Worm (Caenorhabditis elegans) whole organism, late embryonic: ENCODE measurements around the gene his-2.

ENCODE experiments used
- C08G9.2 ChIP-seq: sonication (generic microtip); optimal IDR thresholded peaks from 2 replicates; lab custom pipeline; 2016; ENCODE audit warnings: mild to moderate bottlenecking, missing genetic modification characterization, moderate library complexity, missing compliant biosample characterization
- K02D7.2 ChIP-seq: sonication (generic microtip); optimal IDR thresholded peaks from 2 replicates; lab custom pipeline; 2017; ENCODE audit warnings: mild to moderate bottlenecking, missing genetic modification characterization, missing compliant biosample characterization
- K09A11.1 ChIP-seq: sonication (generic microtip); optimal IDR thresholded peaks from 2 replicates; lab custom pipeline; 2017; ENCODE audit warnings: antibody characterized with exemption, mild to moderate bottlenecking, missing genetic modification characterization, missing compliant biosample characterization; ENCODE audit not compliant: insufficient read depth
- Y22D7AL.16 ChIP-seq: sonication (generic microtip); optimal IDR thresholded peaks from 2 replicates; lab custom pipeline; 2016; ENCODE audit warnings: missing genetic modification characterization, missing compliant biosample characterization
- ahr-1 ChIP-seq: sonication (generic microtip); optimal IDR thresholded peaks from 2 replicates; lab custom pipeline; 2016; ENCODE audit warnings: missing genetic modification characterization, missing compliant biosample characterization
- ceh-19 ChIP-seq: fragments of 200-800 bp; sonication (Bioruptor generic); optimal IDR thresholded peaks from 2 replicates; lab custom pipeline; 2018; ENCODE audit warnings: mild to moderate bottlenecking, missing genetic modification characterization, missing compliant biosample characterization
- ceh-2 ChIP-seq: sonication (generic microtip); optimal IDR thresholded peaks from 2 replicates; lab custom pipeline; 2016; ENCODE audit warnings: missing genotype, missing genetic modification characterization, missing compliant biosample characterization
- ceh-22 ChIP-seq: sonication (generic microtip); optimal IDR thresholded peaks from 2 replicates; lab custom pipeline; 2017; ENCODE audit warnings: missing biosample characterization, missing genetic modification characterization
- ceh-24 ChIP-seq: sonication (generic microtip); optimal IDR thresholded peaks from 2 replicates; lab custom pipeline; 2016; ENCODE audit warnings: mild to moderate bottlenecking, missing genetic modification characterization, missing compliant biosample characterization
- ceh-30 ChIP-seq: fragments of 150-350 bp; optimal IDR thresholded peaks from 2 replicates; lab custom pipeline; 2014; ENCODE audit warnings: missing biosample characterization, missing genetic modification characterization
- ceh-31 ChIP-seq: sonication (generic microtip); optimal IDR thresholded peaks from 2 replicates; lab custom pipeline; 2016; ENCODE audit warnings: missing genetic modification characterization, missing compliant biosample characterization
- ceh-34 ChIP-seq: sonication (generic microtip); optimal IDR thresholded peaks from 2 replicates; lab custom pipeline; 2016; ENCODE audit warnings: mild to moderate bottlenecking, missing genetic modification characterization, missing compliant biosample characterization
- ceh-45 ChIP-seq: fragments of 200-800 bp; sonication (Bioruptor generic); IDR thresholded peaks from 2 replicates; pipeline ENCODE4 v1.3.6; 2022; ENCODE audit warnings: missing genetic modification reagents, missing genetic modification characterization, missing compliant biosample characterization
- ceh-6 ChIP-seq: fragments of 200-800 bp; sonication (Bioruptor generic); optimal IDR thresholded peaks from 2 replicates; lab custom pipeline; 2018; ENCODE audit warnings: mild to moderate bottlenecking, missing genetic modification characterization, missing compliant biosample characterization
- ceh-9 ChIP-seq: sonication (generic microtip); optimal IDR thresholded peaks from 2 replicates; lab custom pipeline; 2016; ENCODE audit warnings: mild to moderate bottlenecking, missing genetic modification characterization, inconsistent platforms, missing compliant biosample characterization
- che-1 ChIP-seq: sonication (generic microtip); optimal IDR thresholded peaks from 2 replicates; lab custom pipeline; 2016; ENCODE audit warnings: mild to moderate bottlenecking, missing genetic modification characterization, missing compliant biosample characterization
- dmd-4 ChIP-seq: sonication (generic microtip); optimal IDR thresholded peaks from 2 replicates; lab custom pipeline; 2016; ENCODE audit warnings: borderline replicate concordance, missing genetic modification characterization, missing compliant biosample characterization
- dve-1 ChIP-seq: sonication (generic microtip); optimal IDR thresholded peaks from 2 replicates; lab custom pipeline; 2017; ENCODE audit warnings: antibody characterized with exemption, mild to moderate bottlenecking, missing genetic modification characterization, missing compliant biosample characterization
- elt-4 ChIP-seq: sonication (generic microtip); optimal IDR thresholded peaks from 2 replicates; lab custom pipeline; 2016; ENCODE audit warnings: missing genetic modification characterization, missing compliant biosample characterization
- eyg-1 ChIP-seq: sonication (generic microtip); optimal IDR thresholded peaks from 2 replicates; lab custom pipeline; 2016; ENCODE audit warnings: missing genotype, missing genetic modification characterization, missing compliant biosample characterization
- fkh-6 ChIP-seq: sonication (generic microtip); optimal IDR thresholded peaks from 2 replicates; lab custom pipeline; 2016; ENCODE audit warnings: missing genetic modification characterization, missing compliant biosample characterization
- gmeb-2 ChIP-seq: sonication (generic microtip); optimal IDR thresholded peaks from 2 replicates; lab custom pipeline; 2016; ENCODE audit warnings: missing genetic modification characterization, inconsistent platforms, missing compliant biosample characterization
- hlh-13 ChIP-seq: fragments of 200-800 bp; sonication (Bioruptor generic); optimal IDR thresholded peaks from 2 replicates; lab custom pipeline; 2018; ENCODE audit warnings: mild to moderate bottlenecking, missing genetic modification characterization, missing compliant biosample characterization
- lim-6 ChIP-seq: sonication (generic microtip); optimal IDR thresholded peaks from 2 replicates; lab custom pipeline; 2016; ENCODE audit warnings: missing genetic modification characterization, missing compliant biosample characterization
- mec-3 ChIP-seq: sonication (generic microtip); optimal IDR thresholded peaks from 2 replicates; lab custom pipeline; 2016; ENCODE audit warnings: borderline replicate concordance, missing genetic modification characterization, missing compliant biosample characterization
- npax-4 ChIP-seq: sonication (generic microtip); optimal IDR thresholded peaks from 2 replicates; lab custom pipeline; 2016; ENCODE audit warnings: missing genetic modification characterization, missing compliant biosample characterization
- pat-9 ChIP-seq: fragments of 200-800 bp; sonication (Bioruptor generic); optimal IDR thresholded peaks from 2 replicates; lab custom pipeline; 2018; ENCODE audit warnings: mild to moderate bottlenecking, missing genetic modification characterization, moderate library complexity, missing compliant biosample characterization
- pax-1 ChIP-seq: fragments of 150-350 bp; optimal IDR thresholded peaks from 2 replicates; lab custom pipeline; 2014; ENCODE audit warnings: missing biosample characterization, missing genetic modification characterization
- pha-2 ChIP-seq: sonication (generic microtip); optimal IDR thresholded peaks from 2 replicates; lab custom pipeline; 2017; ENCODE audit warnings: mild to moderate bottlenecking, missing genetic modification characterization, missing compliant biosample characterization
- ref-2 ChIP-seq: sonication (generic microtip); optimal IDR thresholded peaks from 2 replicates; lab custom pipeline; 2016; ENCODE audit warnings: missing genetic modification characterization, missing compliant biosample characterization
- rnt-1 ChIP-seq: sonication (generic microtip); optimal IDR thresholded peaks from 2 replicates; lab custom pipeline; 2016; ENCODE audit warnings: missing genetic modification characterization, missing compliant biosample characterization
- sdc-2 ChIP-seq: sonication (generic microtip); optimal IDR thresholded peaks from 2 replicates; lab custom pipeline; 2016; ENCODE audit warnings: missing genotype, missing genetic modification characterization, missing compliant biosample characterization
- sox-2 ChIP-seq: fragments of 200-800 bp; sonication (Bioruptor generic); IDR thresholded peaks from 2 replicates; pipeline ENCODE4 v1.3.6; 2022; ENCODE audit warnings: missing genetic modification reagents, missing genetic modification characterization, missing compliant biosample characterization
- sox-4 ChIP-seq: sonication (generic microtip); optimal IDR thresholded peaks from 2 replicates; lab custom pipeline; 2017; ENCODE audit warnings: mild to moderate bottlenecking, missing genetic modification characterization, inconsistent platforms, missing compliant biosample characterization
- unc-3 ChIP-seq, 2 experiments: fragments of 200-800 bp in 1 of 2; sonication (Bioruptor generic) in 1 of 2; sonication (generic microtip) in 1 of 2; conservative IDR thresholded peaks in 1 of 2; optimal IDR thresholded peaks in 1 of 2; 2 replicates each; pipeline versions ENCODE4 v1.3.6 to Lab custom; 2016 to 2022; ENCODE audit warnings: missing compliant biosample characterization in 2 of 2, missing genetic modification characterization in 2 of 2, missing genetic modification reagents in 1 of 2
- unc-55 ChIP-seq: sonication (generic microtip); optimal IDR thresholded peaks from 2 replicates; lab custom pipeline; 2017; ENCODE audit warnings: missing biosample characterization, missing genetic modification reagents, missing genetic modification characterization

Gene his-2

DNA sequence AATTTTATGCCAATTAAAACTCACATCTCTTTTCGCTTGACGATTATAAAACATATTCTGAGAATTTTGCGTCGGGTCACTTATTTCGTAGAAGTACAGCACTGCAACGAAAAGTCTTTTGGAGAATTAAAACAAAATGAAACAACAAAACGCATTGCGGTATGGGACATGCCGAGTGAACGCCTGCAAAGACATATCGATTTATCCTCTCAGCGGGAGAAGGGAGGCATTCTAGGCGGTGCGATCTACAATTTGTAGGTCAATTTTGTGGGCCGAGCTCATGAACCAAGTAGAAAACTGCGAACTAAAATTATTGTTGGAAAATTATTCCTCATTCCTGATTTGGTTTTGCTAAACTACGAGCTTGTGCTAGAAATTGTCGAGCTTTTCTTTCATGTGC lies 11.3 kb upstream of the his-2 start, which contains the start of gene F14H3.3:
Gene F14H3.3, minus strand, starts transcription at position 101 of the 400 bp plus-strand sequence.
- TF ChIP-seq Y22D7AL.16 (tag; lab: Kevin White, UChicago) (no peak), K09A11.1 (tag; lab: Kevin White, UChicago) (no peak), eyg-1 (no peak), npax-4 (tag; lab: Kevin White, UChicago) (no peak), pha-2 (tag; lab: Kevin White, UChicago) (no peak), hlh-13 (no peak), che-1 (tag; lab: Kevin White, UChicago) (no peak), elt-4 (tag; lab: Kevin White, UChicago) (no peak)
- TF ChIP-seq, all 69 proteins: peak for 0

DNA sequence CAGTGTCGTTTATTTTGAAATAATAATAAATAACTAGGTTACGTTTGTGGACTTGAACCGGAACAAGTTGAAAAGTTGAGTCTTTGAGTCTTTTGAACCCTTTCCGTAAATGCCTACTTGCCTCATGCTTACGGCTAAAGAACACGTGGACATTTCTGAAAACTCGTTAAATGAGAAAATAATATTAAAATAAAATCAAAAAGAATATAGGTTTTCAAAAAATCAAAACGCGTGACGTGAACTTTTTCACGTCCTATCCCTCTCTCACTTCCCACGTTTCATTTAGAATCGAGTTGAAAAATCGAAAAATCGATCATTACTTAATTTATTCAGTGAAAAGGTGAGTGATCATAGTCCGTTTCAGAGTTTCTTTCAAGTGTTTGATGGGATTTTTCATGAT lies 7.1 kb upstream of the his-2 start, which contains the start of gene best-12:
Gene best-12, plus strand, starts transcription at position 301 of the 400 bp plus-strand sequence.
- TF ChIP-seq C08G9.2: no peak
- TF ChIP-seq fkh-6: no peak
- no peak for TF ChIP-seq K02D7.2 (tag; lab: Kevin White, UChicago)
- TF ChIP-seq ceh-2 (tag; lab: Kevin White, UChicago): no peak
- no peak for TF ChIP-seq ceh-34 (tag; lab: Kevin White, UChicago)
- no peak for TF ChIP-seq dmd-4 (tag; lab: Kevin White, UChicago)
- no peak for TF ChIP-seq sox-2 (GFP tag; lab: Robert Waterston, UW)
- TF ChIP-seq pax-1 (tag; lab: Kevin White, UChicago): no peak
- TF ChIP-seq mec-3 (tag; lab: Kevin White, UChicago): no peak
- no peak for TF ChIP-seq lim-6
- no peak for TF ChIP-seq pha-2 (tag; lab: Kevin White, UChicago)
- no peak for TF ChIP-seq ceh-24 (tag; lab: Kevin White, UChicago)
- TF ChIP-seq sox-4: no peak
- no peak for TF ChIP-seq ceh-9 (tag; lab: Kevin White, UChicago)
- no peak for TF ChIP-seq hlh-13

DNA sequence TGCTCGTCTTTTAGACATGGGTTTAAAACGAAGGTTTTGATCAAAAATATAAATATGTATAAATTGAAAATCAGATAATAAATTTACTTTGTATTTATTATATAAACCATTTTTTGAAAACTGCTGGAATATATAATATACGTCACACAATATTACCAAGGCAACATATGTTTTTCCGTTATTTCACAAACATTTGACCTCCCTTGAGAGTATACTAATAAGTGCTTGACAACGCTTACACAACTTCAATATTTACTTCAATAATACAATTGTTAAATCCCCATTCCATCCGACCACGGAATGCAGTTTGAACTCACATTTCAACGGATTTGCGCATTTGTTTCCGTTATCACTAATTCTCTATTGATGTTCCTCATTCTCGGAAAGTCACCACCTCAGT lies 5.4 kb upstream of the his-2 start, which contains the start of gene str-198:
Gene str-198, plus strand, starts transcription at position 301 of the 400 bp plus-strand sequence.
- TF ChIP-seq ceh-24 (tag; lab: Kevin White, UChicago) (no peak), gmeb-2 (tag; lab: Kevin White, UChicago) (no peak), unc-55 (GFP tag; lab: Kevin White, UChicago) (no peak), ceh-45 (GFP tag; lab: Robert Waterston, UW) (no peak), sox-4 (no peak), pha-2 (tag; lab: Kevin White, UChicago) (no peak), ceh-30 (tag; lab: Kevin White, UChicago) (no peak), ceh-19 (GFP tag; lab: Kevin White, UChicago) (no peak), ceh-2 (tag; lab: Kevin White, UChicago) (no peak), dve-1 (no peak), ceh-6 (GFP tag; lab: Kevin White, UChicago) (no peak), pat-9 (no peak), ahr-1 (no peak), elt-4 (tag; lab: Kevin White, UChicago) (no peak), sox-2 (GFP tag; lab: Robert Waterston, UW) (no peak)

DNA sequence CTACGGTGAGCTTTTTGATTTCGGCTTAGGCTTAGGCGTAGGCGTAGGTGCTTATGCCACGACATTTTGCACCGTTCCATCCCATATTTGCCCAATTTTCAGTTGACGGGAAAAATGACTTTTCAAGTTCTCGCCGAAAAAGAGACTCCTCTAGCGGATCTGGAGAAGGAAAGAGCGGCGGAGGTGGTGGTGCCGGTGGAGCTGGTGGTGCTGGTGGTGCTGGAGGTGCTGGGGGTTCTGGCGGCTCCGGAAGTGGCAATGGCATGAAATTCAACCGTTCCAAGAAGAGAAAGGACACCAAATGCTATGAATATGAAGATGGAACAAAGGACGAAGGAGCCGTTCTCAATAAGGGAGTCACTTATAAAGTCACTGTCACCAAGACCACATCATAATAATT lies 5.0 kb upstream of the his-2 start:
- TF ChIP-seq Y22D7AL.16 (tag; lab: Kevin White, UChicago) (no peak), dmd-4 (tag; lab: Kevin White, UChicago) (no peak), rnt-1 (tag; lab: Kevin White, UChicago) (no peak), unc-3 (GFP tag; conservative IDR thresholded peaks at IDR 0.05; lab: Robert Waterston, UW) (no peak), unc-3 (tag; optimal IDR thresholded peaks at IDR 0.05; lab: Kevin White, UChicago) (no peak), ceh-45 (GFP tag; lab: Robert Waterston, UW) (no peak), ceh-31 (tag; lab: Kevin White, UChicago) (no peak), dve-1 (no peak), ceh-2 (tag; lab: Kevin White, UChicago) (no peak), ref-2 (tag; lab: Kevin White, UChicago) (no peak), ceh-22 (tag; lab: Kevin White, UChicago) (no peak), sdc-2 (no peak)
